Worm (Caenorhabditis elegans) whole organism, late embryonic: ENCODE data around the gene rpb-12.

Experiments
- F13H6.1 ChIP-seq: sonication (generic microtip); optimal IDR thresholded peaks from 2 replicates; lab custom pipeline; 2016; ENCODE audit warnings: missing genetic modification characterization, missing compliant biosample characterization
- ama-1 ChIP-seq: fragments of 150-350 bp; optimal IDR thresholded peaks from 2 replicates; lab custom pipeline; 2014
- ceh-14 ChIP-seq: sonication (generic microtip); optimal IDR thresholded peaks from 2 replicates; lab custom pipeline; 2016; ENCODE audit warnings: missing genotype, missing genetic modification characterization, missing compliant biosample characterization
- ceh-2 ChIP-seq: sonication (generic microtip); optimal IDR thresholded peaks from 2 replicates; lab custom pipeline; 2016; ENCODE audit warnings: missing genotype, missing genetic modification characterization, missing compliant biosample characterization
- dmd-4 ChIP-seq: sonication (generic microtip); optimal IDR thresholded peaks from 2 replicates; lab custom pipeline; 2016; ENCODE audit warnings: borderline replicate concordance, missing genetic modification characterization, missing compliant biosample characterization
- elt-4 ChIP-seq: sonication (generic microtip); optimal IDR thresholded peaks from 2 replicates; lab custom pipeline; 2016; ENCODE audit warnings: missing genetic modification characterization, missing compliant biosample characterization
- fkh-10 ChIP-seq: fragments of 150-350 bp; optimal IDR thresholded peaks from 2 replicates; lab custom pipeline; 2014; ENCODE audit warnings: missing biosample characterization, missing genetic modification reagents, missing genetic modification characterization
- lin-11 ChIP-seq: fragments of 200-800 bp; sonication (Bioruptor generic); optimal IDR thresholded peaks from 2 replicates; lab custom pipeline; 2018; ENCODE audit warnings: mild to moderate bottlenecking, missing genetic modification characterization, missing compliant biosample characterization
- nhr-11 ChIP-seq: fragments of 150-350 bp; optimal IDR thresholded peaks from 2 replicates; lab custom pipeline; 2014; ENCODE audit warnings: missing biosample characterization, missing genetic modification characterization
- pag-3 ChIP-seq: sonication (generic microtip); optimal IDR thresholded peaks from 2 replicates; lab custom pipeline; 2016; ENCODE audit warnings: missing compliant biosample characterization, missing genetic modification characterization, borderline replicate concordance
- pha-4 ChIP-seq: fragments of 150-350 bp; optimal IDR thresholded peaks from 2 replicates; lab custom pipeline; 2018; ENCODE audit warnings: missing biosample characterization, missing genetic modification reagents, missing genetic modification characterization
- unc-86 ChIP-seq: sonication (generic microtip); optimal IDR thresholded peaks from 2 replicates; lab custom pipeline; 2016; ENCODE audit warnings: missing genetic modification characterization, missing compliant biosample characterization

- TF ChIP-seq ceh-2 (no peak), ama-1 (no peak), pha-4 (tag; lab: Kevin White, UChicago) (no peak), fkh-10 (no peak), nhr-11 (no peak), pag-3 (tag; lab: Kevin White, UChicago) (no peak), lin-11 (tag; lab: Kevin White, UChicago) (no peak), dmd-4 (tag; lab: Kevin White, UChicago) (no peak), ceh-14 (tag; lab: Kevin White, UChicago) (no peak), F13H6.1 (no peak), unc-86 (no peak), elt-4 (tag; lab: Kevin White, UChicago) (no peak)
Observed at ce11 chrIV:9184547-9184946, 37.9 kb upstream of the rpb-12 start, which contains the start of gene C07C7.1.
